Fruit fly (Drosophila melanogaster) whole organism, prepupa: ENCODE results near the gene Elp1.

Experiments used
- Blimp-1 ChIP-seq: fragments of 200-800 bp; sonication (Bioruptor generic); optimal IDR thresholded peaks from 3 replicates; lab custom pipeline; 2017; ENCODE audit warnings: missing biosample characterization, missing genetic modification characterization, mild to moderate bottlenecking, moderate library complexity, missing genetic modification reagents
- CG15336 ChIP-seq: fragments of 200-800 bp; sonication (Bioruptor generic); IDR thresholded peaks from 2 replicates; pipeline ENCODE4 v1.3.6; 2022; ENCODE audit warnings: missing biosample characterization, missing genetic modification characterization
- CG16779 ChIP-seq: fragments of 200-800 bp; sonication (Bioruptor generic); optimal IDR thresholded peaks from 3 replicates; lab custom pipeline; 2017; ENCODE audit warnings: missing biosample characterization, mild to moderate bottlenecking, missing genetic modification characterization
- CG32006 ChIP-seq: fragments of 200-800 bp; sonication (Bioruptor generic); optimal IDR thresholded peaks from 3 replicates; lab custom pipeline; 2017; ENCODE audit warnings: missing biosample characterization, mild to moderate bottlenecking, missing genetic modification characterization
- CG34406 ChIP-seq: fragments of 200-800 bp; sonication (Bioruptor generic); optimal IDR thresholded peaks from 3 replicates; lab custom pipeline; 2016; ENCODE audit warnings: missing biosample characterization, missing genetic modification characterization
- CG3919 ChIP-seq: fragments of 200-800 bp; sonication (Bioruptor generic); optimal IDR thresholded peaks from 3 replicates; lab custom pipeline; 2016; ENCODE audit warnings: missing biosample characterization, missing genetic modification characterization
- CG6276 ChIP-seq: fragments of 200-800 bp; sonication (Bioruptor generic); optimal IDR thresholded peaks from 2 replicates; lab custom pipeline; 2017; ENCODE audit warnings: missing biosample characterization, mild to moderate bottlenecking, missing genetic modification characterization
- CG6792 ChIP-seq: fragments of 200-800 bp; sonication (Bioruptor generic); optimal IDR thresholded peaks from 3 replicates; lab custom pipeline; 2016; ENCODE audit warnings: missing biosample characterization, missing genetic modification characterization
- CG7368 ChIP-seq: fragments of 200-800 bp; sonication (Bioruptor generic); optimal IDR thresholded peaks from 3 replicates; lab custom pipeline; 2016; ENCODE audit warnings: missing biosample characterization, missing genetic modification characterization
- CG8632 ChIP-seq: fragments of 200-800 bp; sonication (Bioruptor generic); optimal IDR thresholded peaks from 3 replicates; lab custom pipeline; 2016; ENCODE audit warnings: missing biosample characterization, missing genetic modification characterization
- Eip75B ChIP-seq: fragments of 200-800 bp; sonication (Bioruptor generic); optimal IDR thresholded peaks from 3 replicates; lab custom pipeline; 2016; ENCODE audit warnings: missing biosample characterization, missing genetic modification characterization
- Eip78C ChIP-seq: fragments of 200-800 bp; sonication (Bioruptor generic); peaks from one replicate; lab custom pipeline; 2016; ENCODE audit warnings: missing biosample characterization, missing genetic modification characterization
- Ets21C ChIP-seq: fragments of 200-800 bp; sonication (Bioruptor generic); optimal IDR thresholded peaks from 3 replicates; lab custom pipeline; 2016; ENCODE audit warnings: missing biosample characterization, missing genetic modification characterization
- Ets96B ChIP-seq: fragments of 200-800 bp; optimal IDR thresholded peaks from 2 replicates; lab custom pipeline; 2019; ENCODE audit warnings: missing biosample characterization, mild to moderate bottlenecking, missing genetic modification characterization, moderate library complexity
- Hr38 ChIP-seq: sonication (Bioruptor generic); optimal IDR thresholded peaks from 2 replicates; lab custom pipeline; 2016; ENCODE audit warnings: missing biosample characterization, missing genetic modification characterization
- Hr39 ChIP-seq: fragments of 200-800 bp; sonication (Bioruptor generic); optimal IDR thresholded peaks from 2 replicates; lab custom pipeline; 2016; ENCODE audit warnings: missing biosample characterization, missing genetic modification characterization
- Met ChIP-seq: fragments of 200-800 bp; sonication (Bioruptor generic); optimal IDR thresholded peaks from 3 replicates; lab custom pipeline; 2016; ENCODE audit warnings: missing biosample characterization, missing genetic modification characterization
- OdsH ChIP-seq: fragments of 200-800 bp; sonication (Bioruptor generic); optimal IDR thresholded peaks from 3 replicates; lab custom pipeline; 2016; ENCODE audit warnings: missing biosample characterization, missing genetic modification characterization
- Sox102F ChIP-seq: fragments of 200-800 bp; sonication (Bioruptor generic); optimal IDR thresholded peaks from 2 replicates; lab custom pipeline; 2016; ENCODE audit warnings: missing biosample characterization, mild to moderate bottlenecking, missing genetic modification characterization
- Sox14 ChIP-seq: fragments of 200-800 bp; sonication (Bioruptor generic); optimal IDR thresholded peaks from 3 replicates; lab custom pipeline; 2016; ENCODE audit warnings: missing biosample characterization, missing genetic modification characterization
- Sox15 ChIP-seq: fragments of 200-800 bp; sonication (Bioruptor generic); optimal IDR thresholded peaks from 3 replicates; lab custom pipeline; 2016; ENCODE audit warnings: missing biosample characterization, missing genetic modification characterization
- achi ChIP-seq: fragments of 200-800 bp; sonication (Bioruptor generic); optimal IDR thresholded peaks from 3 replicates; lab custom pipeline; 2016; ENCODE audit warnings: missing biosample characterization, missing genetic modification characterization
- acj6 ChIP-seq: fragments of 200-800 bp; sonication (Bioruptor generic); optimal IDR thresholded peaks from 3 replicates; lab custom pipeline; 2016; ENCODE audit warnings: missing biosample characterization, missing genetic modification characterization
- eg ChIP-seq: fragments of 200-800 bp; sonication (Bioruptor generic); IDR thresholded peaks from 3 replicates; pipeline ENCODE4 v1.3.6; 2022; ENCODE audit warnings: missing biosample characterization, missing genetic modification characterization
- fd59A ChIP-seq: fragments of 200-800 bp; sonication (Bioruptor generic); optimal IDR thresholded peaks from 2 replicates; lab custom pipeline; 2017; ENCODE audit warnings: missing biosample characterization, mild to moderate bottlenecking, missing genetic modification characterization, missing genetic modification reagents
- fd85E ChIP-seq: fragments of 200-800 bp; sonication (Bioruptor generic); optimal IDR thresholded peaks from 3 replicates; lab custom pipeline; 2016; ENCODE audit warnings: missing biosample characterization, missing genetic modification characterization
- fkh ChIP-seq: fragments of 200-800 bp; sonication (Bioruptor generic); optimal IDR thresholded peaks from 3 replicates; lab custom pipeline; 2017; ENCODE audit warnings: missing biosample characterization, mild to moderate bottlenecking, missing genetic modification characterization, moderate library complexity
- pdm3 ChIP-seq: fragments of 200-800 bp; sonication (Bioruptor generic); optimal IDR thresholded peaks from 3 replicates; lab custom pipeline; 2016; ENCODE audit warnings: missing biosample characterization, missing genetic modification characterization
- salr ChIP-seq, 2 experiments: fragments of 200-800 bp; sonication (Bioruptor generic); optimal IDR thresholded peaks; 3 replicates each; lab custom pipeline; 2016 to 2018; ENCODE audit warnings: missing biosample characterization in 2 of 2, missing genetic modification characterization in 2 of 2, mild to moderate bottlenecking in 1 of 2
- spab ChIP-seq: fragments of 200-800 bp; sonication (Bioruptor generic); optimal IDR thresholded peaks from 2 replicates; lab custom pipeline; 2017; ENCODE audit warnings: missing biosample characterization, mild to moderate bottlenecking, missing genetic modification characterization, missing genetic modification reagents
- svp ChIP-seq: fragments of 200-800 bp; sonication (Bioruptor generic); peaks from one replicate; lab custom pipeline; 2016; ENCODE audit warnings: missing biosample characterization, missing genetic modification characterization
- topi ChIP-seq: fragments of 200-800 bp; sonication (Bioruptor generic); optimal IDR thresholded peaks from 3 replicates; lab custom pipeline; 2016; ENCODE audit warnings: missing biosample characterization, missing genetic modification characterization
- vri ChIP-seq: fragments of 200-800 bp; sonication (Bioruptor generic); optimal IDR thresholded peaks from 3 replicates; lab custom pipeline; 2016; ENCODE audit warnings: missing biosample characterization, mild to moderate bottlenecking, missing genetic modification characterization

Elp1 gene

DNA sequence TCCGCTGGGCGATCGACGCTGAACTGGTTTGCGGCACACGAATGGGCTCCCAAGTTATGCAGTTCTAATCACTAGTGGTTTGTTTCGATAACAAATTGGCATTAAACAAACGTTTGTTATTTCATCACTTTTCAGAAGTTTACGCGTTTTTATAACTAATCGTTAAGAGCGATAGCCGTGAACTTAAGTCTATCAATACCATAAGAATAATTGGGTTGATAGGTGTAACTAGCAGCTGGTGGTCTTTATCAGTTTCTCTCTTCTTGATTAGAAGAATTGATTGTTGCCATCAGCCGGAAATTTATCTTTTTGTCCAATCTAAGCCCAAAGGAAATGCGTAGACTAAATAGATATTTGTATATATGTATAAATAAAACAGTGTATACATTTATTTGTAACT lies 33.5 kb downstream of the Elp1 start, which contains the start of gene CG6830:
CG6830 (minus strand) TSS at position 27 of the 400 bp plus-strand sequence.
- no peak for TF ChIP-seq topi (GFP tag; lab: Kevin White, UChicago)
- TF ChIP-seq CG6792 = no peak
- no peak for TF ChIP-seq pdm3 (GFP tag; lab: Kevin White, UChicago)
- no peak for TF ChIP-seq CG3919 (GFP tag; lab: Kevin White, UChicago)
- no peak for TF ChIP-seq Sox15 (GFP tag; lab: Kevin White, UChicago)
- TF ChIP-seq Sox14 (GFP tag; lab: Kevin White, UChicago) = no peak
- TF ChIP-seq CG16779 = no peak
- TF ChIP-seq salr (GFP tag; optimal IDR thresholded peaks at IDR 0.05; lab: Kevin White, UChicago) = no peak

DNA sequence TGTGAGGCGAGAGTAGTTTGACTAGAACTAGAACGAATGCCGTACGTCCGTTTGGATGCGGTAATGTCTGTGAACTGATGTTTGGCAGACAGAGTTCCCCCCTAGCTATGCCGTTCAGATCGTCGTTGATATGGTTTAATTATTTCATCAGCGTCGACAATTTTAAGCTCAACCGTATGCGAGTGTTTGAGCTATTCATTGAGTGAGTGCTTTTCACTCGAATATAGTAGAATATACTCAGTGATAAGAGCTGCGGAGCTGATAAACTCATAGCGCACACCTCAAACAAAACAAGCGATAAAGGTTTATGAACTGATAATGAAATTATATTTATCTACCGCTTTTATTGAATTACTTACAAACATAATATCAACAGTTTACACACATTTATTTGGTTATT lies 37.3 kb downstream of the Elp1 start, which contains the start of gene CG6834:
CG6834 (minus strand) TSS at position 79 of the 400 bp plus-strand sequence.
- TF ChIP-seq fkh (GFP tag; lab: Kevin White, UChicago) (peak; percentile 49), vri (peak; percentile 64), achi (GFP tag; lab: Kevin White, UChicago) (no peak), acj6 (no peak), svp (peak; percentile 71)

DNA sequence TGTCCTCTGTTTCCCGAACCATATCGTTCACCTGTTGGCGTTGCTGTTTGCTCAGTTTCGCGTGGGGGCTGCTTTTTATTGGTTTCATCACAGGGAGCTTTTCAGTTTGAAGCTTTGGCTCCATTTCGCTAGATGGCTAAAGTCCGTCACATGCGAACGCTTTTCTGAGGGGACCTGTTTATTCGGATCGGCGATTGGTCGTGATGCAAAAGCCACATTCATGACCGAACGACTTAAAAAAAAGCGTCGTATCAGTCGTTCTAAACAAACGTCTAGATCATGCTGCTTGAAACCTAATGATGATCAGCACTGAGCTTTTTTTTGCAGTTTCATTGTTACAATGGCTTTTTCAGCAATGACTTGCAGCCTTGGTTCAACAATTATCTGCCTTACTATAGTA lies 39.1 kb downstream of the Elp1 start, which contains the start of gene CG6908:
CG6908 (minus strand) TSS at position 152 of the 400 bp plus-strand sequence.
- TF ChIP-seq eg (GFP tag; lab: Robert Waterston, UW) (0 out of 3 replicates have a peak, but pooled peaks have one; percentile 30), Ets21C (GFP tag; lab: Kevin White, UChicago) (no peak), CG3919 (GFP tag; lab: Kevin White, UChicago) (no peak), topi (GFP tag; lab: Kevin White, UChicago) (no peak), Sox15 (GFP tag; lab: Kevin White, UChicago) (no peak), svp (peak; percentile 76), OdsH (GFP tag; lab: Kevin White, UChicago) (no peak), CG8632 (no peak), Blimp-1 (GFP tag; lab: Kevin White, UChicago) (no peak), vri (peak; percentile 45), pdm3 (GFP tag; lab: Kevin White, UChicago) (no peak), CG7368 (no peak), fd59A (GFP tag; lab: Kevin White, UChicago) (no peak), CG15336 (GFP tag; lab: Robert Waterston, UW) (0 out of 2 replicates have a peak, but pooled peaks have one; percentile 24), fd85E (GFP tag; lab: Kevin White, UChicago) (no peak), Sox102F (GFP tag; lab: Kevin White, UChicago) (no peak), spab (GFP tag; lab: Kevin White, UChicago) (no peak), CG16779 (no peak), CG6276 (GFP tag; lab: Kevin White, UChicago) (peak; percentile 16)
- TF ChIP-seq, all 60 proteins: peak for 5

DNA sequence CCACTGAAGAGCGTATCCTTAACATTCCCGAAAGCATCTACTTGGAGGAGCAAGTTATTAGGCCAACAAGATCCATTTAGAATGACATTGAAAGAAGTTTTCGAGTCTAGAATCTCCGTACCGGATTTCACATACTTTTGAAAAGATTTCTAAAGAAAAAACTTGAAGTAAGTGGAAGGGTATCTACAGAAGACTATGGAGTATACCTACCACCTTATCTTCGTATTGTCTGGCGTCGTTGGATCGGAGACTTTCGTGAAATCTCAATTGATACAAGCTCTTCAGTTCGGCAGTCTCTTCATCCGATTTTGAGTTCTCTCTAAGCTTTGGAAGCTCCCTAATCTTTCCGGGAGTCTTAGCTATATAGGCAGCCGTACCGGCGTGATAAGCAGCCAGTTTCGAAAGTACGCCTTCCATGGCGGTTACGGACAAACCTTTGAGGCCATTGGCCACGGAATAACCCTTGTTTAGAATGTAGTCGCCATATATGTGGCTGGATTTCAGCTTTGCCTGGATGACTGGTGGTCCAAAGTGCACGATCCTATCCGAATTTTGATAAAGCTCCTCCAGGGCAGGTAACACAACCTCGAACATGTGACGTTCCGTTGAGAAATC lies 40.2 kb downstream of the Elp1 start:
- TF ChIP-seq Ets96B = no peak
- no peak for TF ChIP-seq CG32006
- peak; percentile 24 for TF ChIP-seq vri
- no peak for TF ChIP-seq CG34406 (GFP tag; lab: Kevin White, UChicago)
- no peak for TF ChIP-seq OdsH (GFP tag; lab: Kevin White, UChicago)
- peak; percentile 9 for TF ChIP-seq Eip78C (GFP tag; lab: Kevin White, UChicago)

DNA sequence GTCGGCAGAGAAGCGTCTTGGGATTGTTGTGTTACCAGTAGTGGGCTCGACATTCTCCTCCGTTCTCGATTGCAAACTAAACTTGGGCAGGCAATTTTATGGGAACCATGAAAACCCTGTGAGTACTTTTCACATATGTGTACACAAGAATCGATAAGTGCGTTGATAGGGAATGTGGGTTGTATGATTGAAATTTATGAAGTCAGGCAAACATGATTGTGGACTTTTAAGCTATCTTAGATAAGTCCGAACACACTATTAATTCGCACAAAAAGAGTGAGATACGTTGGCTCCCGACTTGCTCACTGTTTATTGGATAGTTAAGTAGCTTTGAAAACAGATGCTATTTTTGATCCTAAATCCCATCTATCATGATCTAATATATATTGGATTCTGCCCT lies 41.0 kb downstream of the Elp1 start, which contains the start of gene CG18765:
CG18765 (minus strand) TSS at position 53 of the 400 bp plus-strand sequence.
- TF ChIP-seq fkh (GFP tag; lab: Kevin White, UChicago) = peak; percentile 10
- TF ChIP-seq Eip75B (GFP tag; lab: Kevin White, UChicago) = no peak
- TF ChIP-seq, all 60 proteins: peak for 1

DNA sequence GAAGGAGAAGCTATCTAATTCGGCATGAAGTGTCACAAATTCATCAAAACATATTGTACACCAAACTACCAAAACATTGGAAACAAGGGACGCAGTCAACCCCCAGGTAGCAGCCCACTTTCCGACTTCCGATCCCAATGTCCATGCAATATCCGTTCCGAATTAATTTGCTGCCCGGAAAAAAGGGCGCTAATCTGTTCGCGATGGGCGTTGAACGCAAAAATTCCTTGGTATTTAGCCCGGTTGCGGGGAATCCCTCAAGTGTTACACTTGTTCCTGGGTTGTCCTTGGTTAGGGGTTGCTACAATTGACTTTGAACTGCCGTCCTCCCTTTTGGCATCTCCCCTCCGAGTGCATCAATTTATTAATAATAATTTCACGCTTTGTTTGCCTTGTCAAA lies 41.7 kb downstream of the Elp1 start:
- TF ChIP-seq Ets21C (GFP tag; lab: Kevin White, UChicago) (no peak), CG16779 (no peak), Hr38 (GFP tag; lab: Kevin White, UChicago) (no peak), Met (no peak), fd59A (GFP tag; lab: Kevin White, UChicago) (no peak), CG15336 (GFP tag; lab: Robert Waterston, UW) (no peak), topi (GFP tag; lab: Kevin White, UChicago) (no peak), svp (no peak), Hr39 (GFP tag; lab: Kevin White, UChicago) (no peak), Sox14 (GFP tag; lab: Kevin White, UChicago) (no peak)
